Fruit fly (Drosophila melanogaster) whole organism, adult: ENCODE data around the gene CG32856.

Experiments
- CG11617 ChIP-seq: fragments of 200-800 bp; sonication (Bioruptor generic); optimal IDR thresholded peaks from 2 replicates; lab custom pipeline; 2017; ENCODE audit warnings: mild to moderate bottlenecking, missing biosample characterization, missing genetic modification reagents, missing genetic modification characterization
- CG12768 ChIP-seq: fragments of 200-800 bp; sonication (Bioruptor generic); optimal IDR thresholded peaks from 2 replicates; lab custom pipeline; 2017; ENCODE audit warnings: missing biosample characterization, missing genetic modification characterization, mild to moderate bottlenecking, moderate library complexity, missing genetic modification reagents
- CG14711 ChIP-seq: fragments of 200-800 bp; sonication (Bioruptor generic); optimal IDR thresholded peaks from 2 replicates; lab custom pipeline; 2018; ENCODE audit warnings: missing biosample characterization, mild to moderate bottlenecking, missing genetic modification characterization, moderate library complexity
- CG7101 ChIP-seq: fragments of 200-800 bp; sonication (Bioruptor generic); optimal IDR thresholded peaks from 2 replicates; lab custom pipeline; 2018; ENCODE audit warnings: missing biosample characterization, mild to moderate bottlenecking, missing genetic modification characterization, moderate library complexity
- Clk ChIP-seq: fragments of 200-800 bp; sonication (Bioruptor generic); optimal IDR thresholded peaks from 2 replicates; lab custom pipeline; 2017; ENCODE audit warnings: missing biosample characterization, missing genetic modification characterization
- bab1 ChIP-seq: fragments of 200-800 bp; sonication (Bioruptor generic); optimal IDR thresholded peaks from 3 replicates; lab custom pipeline; 2019; ENCODE audit warnings: missing biosample characterization, mild to moderate bottlenecking, missing genetic modification characterization, moderate library complexity
- cic ChIP-seq: fragments of 200-800 bp; sonication (Bioruptor generic); optimal IDR thresholded peaks from 2 replicates; lab custom pipeline; 2017; ENCODE audit warnings: missing biosample characterization, mild to moderate bottlenecking, missing genetic modification characterization, moderate library complexity
- cnc ChIP-seq, 2 experiments: fragments of >200 bp; optimal IDR thresholded peaks; 2 replicates each; lab custom pipeline; 2017
- toe ChIP-seq: fragments of 200-800 bp; sonication (Bioruptor generic); optimal IDR thresholded peaks from 2 replicates; lab custom pipeline; 2016; ENCODE audit warnings: missing biosample characterization, missing genetic modification characterization

dm6 chr3R:15963690-15964281 is 1.4 kb downstream of the CG32856 start, which contains the start of the genes CG4287 and CG5516:
- TF ChIP-seq CG12768 (GFP tag; lab: Kevin White, UChicago) (no peak), CG14711 (peak; percentile 43), Clk (GFP tag; lab: Kevin White, UChicago) (no peak), bab1 (GFP tag; lab: Kevin White, UChicago) (peak; percentile 59), CG7101 (tag; lab: Kevin White, UChicago) (peak; percentile 12), toe (GFP tag; lab: Kevin White, UChicago) (no peak), cic (GFP tag; lab: Kevin White, UChicago) (no peak), CG11617 (GFP tag; lab: Kevin White, UChicago) (peak; percentile 42), cnc (optimal IDR thresholded peaks at IDR 0.05; lab: Kevin White, UChicago) (no peak)
